ENCODE assay signal across 8 worm cellular contexts in genomic region chrIII:598168-598567, ce11.
TF ChIP-seq lines count a peak whose summit lies in the region.

No protein-coding gene starts in this region.

TF ChIP-seq in whole organism, L1 larva, 84 proteins besides CTCF, POLR2A, EP300 and RAD21 (continues in another document):
- TF ChIP-seq xbp-1 (tag; optimal IDR thresholded peaks at IDR 0.05; lab: Kevin White, UChicago) = peak; percentile 41
- no peak for TF ChIP-seq ama-1 (optimal IDR thresholded peaks at IDR 0.05; lab: Kevin White, UChicago)
- TF ChIP-seq lsy-2 (tag; optimal IDR thresholded peaks at IDR 0.05; lab: Kevin White, UChicago) = peak; percentile 47 to 62
- TF ChIP-seq efl-1 (optimal IDR thresholded peaks at IDR 0.05; lab: Kevin White, UChicago) = peak; percentile 58 to 68
- TF ChIP-seq efl-1 (GFP tag; optimal IDR thresholded peaks at IDR 0.05 in 1 of 2; lab: Kevin White, UChicago) = peak in 1 of 2 experiments; percentile 15
- TF ChIP-seq nhr-19 (GFP tag; conservative IDR thresholded peaks at IDR 0.05; lab: Robert Waterston, UW) = no peak
- peak; percentile 93 for TF ChIP-seq lin-14 (GFP tag; optimal IDR thresholded peaks at IDR 0.05; lab: Kevin White, UChicago)
- TF ChIP-seq snpc-4 (tag; optimal IDR thresholded peaks at IDR 0.05; lab: Kevin White, UChicago) = peak; percentile 34
- TF ChIP-seq isw-1 (GFP tag; IDR thresholded peaks at IDR 0.05; lab: Robert Waterston, UW) = peak; percentile 27; the same call in 1 of the 2 replicates
- no peak for TF ChIP-seq jun-1 (tag; optimal IDR thresholded peaks at IDR 0.05; lab: Kevin White, UChicago)
- TF ChIP-seq fkh-4 (tag; optimal IDR thresholded peaks at IDR 0.05; lab: Kevin White, UChicago; ENCODE audit: borderline replicate concordance) = no peak

TF ChIP-seq in whole organism, L2 larva, 48 proteins besides CTCF, POLR2A, EP300 and RAD21 (continues in another document):
- TF ChIP-seq C34F6.9 (tag; optimal IDR thresholded peaks at IDR 0.05; lab: Kevin White, UChicago) (peak; percentile 82), egl-27 (tag; optimal IDR thresholded peaks at IDR 0.05; lab: Kevin White, UChicago) (peak; percentile 25), sem-4 (tag; optimal IDR thresholded peaks at IDR 0.05; lab: Kevin White, UChicago) (peak; percentile 54), lsy-2 (tag; optimal IDR thresholded peaks at IDR 0.05; lab: Kevin White, UChicago) (peak; percentile 5 to 66), fos-1 (tag; optimal IDR thresholded peaks at IDR 0.05; lab: Kevin White, UChicago) (peak; percentile 60), unc-55 (GFP tag; optimal IDR thresholded peaks at IDR 0.05; lab: Kevin White, UChicago) (peak; percentile 75), ama-1 (optimal IDR thresholded peaks at IDR 0.05; lab: Kevin White, UChicago) (no peak), lin-39 (tag; optimal IDR thresholded peaks at IDR 0.05; lab: Kevin White, UChicago) (no peak), mab-5 (tag; optimal IDR thresholded peaks at IDR 0.05; lab: Kevin White, UChicago) (peak; percentile 24), mdl-1 (tag; optimal IDR thresholded peaks at IDR 0.05; lab: Kevin White, UChicago) (peak; percentile 38 to 55), crh-2 (tag; optimal IDR thresholded peaks at IDR 0.05; lab: Kevin White, UChicago) (peak; percentile 46), R02D3.7 (tag; optimal IDR thresholded peaks at IDR 0.05; lab: Kevin White, UChicago) (no peak)

TF ChIP-seq in whole organism, L3 larva, 47 proteins besides CTCF, POLR2A, EP300 and RAD21 (continues in another document):
- TF ChIP-seq tbx-2 (tag; optimal IDR thresholded peaks at IDR 0.05; lab: Kevin White, UChicago) (no peak), daf-12 (tag; optimal IDR thresholded peaks at IDR 0.05; lab: Kevin White, UChicago) (no peak), R02D3.7 (tag; optimal IDR thresholded peaks at IDR 0.05; lab: Kevin White, UChicago) (no peak), pqm-1 (tag; optimal IDR thresholded peaks at IDR 0.05; lab: Kevin White, UChicago) (peak; percentile 15), elt-1 (tag; optimal IDR thresholded peaks at IDR 0.05; lab: Kevin White, UChicago) (no peak), ceh-16 (tag; optimal IDR thresholded peaks at IDR 0.05; lab: Kevin White, UChicago) (no peak), nhr-12 (tag; optimal IDR thresholded peaks at IDR 0.05; lab: Kevin White, UChicago) (no peak), hmg-11 (tag; optimal IDR thresholded peaks at IDR 0.05; lab: Kevin White, UChicago) (peak; percentile 96), eor-1 (tag; optimal IDR thresholded peaks at IDR 0.05; lab: Kevin White, UChicago) (no peak), ztf-4 (tag; optimal IDR thresholded peaks at IDR 0.05; lab: Kevin White, UChicago) (no peak), pha-4 (tag; optimal IDR thresholded peaks at IDR 0.05; lab: Kevin White, UChicago) (peak; percentile 58), unc-62 (GFP tag; optimal IDR thresholded peaks at IDR 0.05; lab: Kevin White, UChicago) (no peak)

TF ChIP-seq in whole organism, L4 larva, 104 proteins besides CTCF, POLR2A, EP300 and RAD21 (continues in another document):
- TF ChIP-seq unc-62 (GFP tag; optimal IDR thresholded peaks at IDR 0.05 in 1 of 2; lab: Kevin White, UChicago) = no peak
- no peak for TF ChIP-seq unc-62 (tag; optimal IDR thresholded peaks at IDR 0.05; lab: Kevin White, UChicago)
- peak; percentile 53 for TF ChIP-seq set-16 (GFP tag; IDR thresholded peaks at IDR 0.05; lab: Robert Waterston, UW)
- TF ChIP-seq aha-1 (tag; lab: Kevin White, UChicago) = no peak
- TF ChIP-seq lsy-2 (tag; optimal IDR thresholded peaks at IDR 0.05; lab: Kevin White, UChicago) = peak in 1 of 2 experiments; percentile 6
- no peak for TF ChIP-seq zip-11 (GFP tag; IDR thresholded peaks at IDR 0.05; lab: Robert Waterston, UW)
- TF ChIP-seq F26F4.8 (GFP tag; conservative IDR thresholded peaks at IDR 0.05; lab: Robert Waterston, UW) = no peak
- TF ChIP-seq daf-8 (GFP tag; IDR thresholded peaks at IDR 0.05; lab: Robert Waterston, UW) = no peak
- TF ChIP-seq Y5F2A.4 (GFP tag; optimal IDR thresholded peaks at IDR 0.05; lab: Kevin White, UChicago) = no peak
- no peak for TF ChIP-seq ces-1 (GFP tag; optimal IDR thresholded peaks at IDR 0.05; lab: Kevin White, UChicago)
- peak; percentile 91 for TF ChIP-seq hlh-30 (tag; optimal IDR thresholded peaks at IDR 0.05; lab: Kevin White, UChicago; ENCODE audit: insufficient read depth)
- TF ChIP-seq madf-5 (GFP tag; IDR thresholded peaks at IDR 0.05; lab: Robert Waterston, UW) = no peak
- TF ChIP-seq Y48G9A.11 (GFP tag; IDR thresholded peaks at IDR 0.05; lab: Robert Waterston, UW) = no peak

TF ChIP-seq in whole organism, late embryonic, 69 proteins besides CTCF, POLR2A, EP300 and RAD21 (continues in another document):
- TF ChIP-seq K09A11.1 (tag; optimal IDR thresholded peaks at IDR 0.05; lab: Kevin White, UChicago; ENCODE audit: insufficient read depth) (no peak), eyg-1 (tag; optimal IDR thresholded peaks at IDR 0.05; lab: Kevin White, UChicago) (peak; percentile 22), ttx-3 (tag; optimal IDR thresholded peaks at IDR 0.05; lab: Kevin White, UChicago) (no peak), sdc-2 (tag; optimal IDR thresholded peaks at IDR 0.05; lab: Kevin White, UChicago) (no peak), madf-2 (tag; optimal IDR thresholded peaks at IDR 0.05; lab: Kevin White, UChicago) (no peak), ceh-22 (tag; optimal IDR thresholded peaks at IDR 0.05; lab: Kevin White, UChicago) (no peak), ceh-31 (tag; optimal IDR thresholded peaks at IDR 0.05; lab: Kevin White, UChicago) (peak; percentile 59), tbx-2 (tag; optimal IDR thresholded peaks at IDR 0.05; lab: Kevin White, UChicago) (peak; percentile 60), C08G9.2 (tag; optimal IDR thresholded peaks at IDR 0.05; lab: Kevin White, UChicago) (no peak), syd-9 (tag; optimal IDR thresholded peaks at IDR 0.05; lab: Kevin White, UChicago) (no peak), rnt-1 (tag; optimal IDR thresholded peaks at IDR 0.05; lab: Kevin White, UChicago) (peak; percentile 32), C38D4.7 (GFP tag; optimal IDR thresholded peaks at IDR 0.05; lab: Kevin White, UChicago) (no peak), ceh-18 (tag; optimal IDR thresholded peaks at IDR 0.05; lab: Kevin White, UChicago) (peak; percentile 60)

TF ChIP-seq in whole organism, midembryonic, 9 proteins besides CTCF, POLR2A, EP300 and RAD21:
- TF ChIP-seq ref-1 (GFP tag; conservative IDR thresholded peaks at IDR 0.05; lab: Robert Waterston, UW) = no peak
- TF ChIP-seq T22C8.4 (GFP tag; IDR thresholded peaks at IDR 0.05; lab: Robert Waterston, UW) = peak; percentile 91
- TF ChIP-seq klf-2 (GFP tag; conservative IDR thresholded peaks at IDR 0.05; lab: Robert Waterston, UW) = no peak
- 0 out of 2 replicates have a peak, but pooled peaks have one; percentile 22 for TF ChIP-seq flt-1 (GFP tag; IDR thresholded peaks at IDR 0.05; lab: Robert Waterston, UW)
- peak; percentile 38 for TF ChIP-seq cog-1 (tag; optimal IDR thresholded peaks at IDR 0.05; lab: Kevin White, UChicago)
- TF ChIP-seq med-1 (GFP tag; optimal IDR thresholded peaks at IDR 0.05; lab: Kevin White, UChicago; ENCODE audit: insufficient read depth) = no peak

TF ChIP-seq in whole organism, mixed stage, embryonic, 35 proteins besides CTCF, POLR2A, EP300 and RAD21:
- TF ChIP-seq mls-2 (tag; optimal IDR thresholded peaks at IDR 0.05; lab: Kevin White, UChicago) (peak; percentile 64), elt-3 (tag; optimal IDR thresholded peaks at IDR 0.05; lab: Kevin White, UChicago) (no peak), mab-5 (tag; optimal IDR thresholded peaks at IDR 0.05; lab: Kevin White, UChicago) (no peak), ces-1 (GFP tag; optimal IDR thresholded peaks at IDR 0.05; lab: Kevin White, UChicago) (peak; percentile 91), ham-2 (GFP tag; optimal IDR thresholded peaks at IDR 0.05; lab: Kevin White, UChicago) (peak; percentile 97), drap-1 (GFP tag; optimal IDR thresholded peaks at IDR 0.05; lab: Kevin White, UChicago) (no peak), mep-1 (tag; optimal IDR thresholded peaks at IDR 0.05; lab: Kevin White, UChicago) (peak; percentile 60), ceh-83 (GFP tag; optimal IDR thresholded peaks at IDR 0.05; lab: Kevin White, UChicago) (no peak), nhr-237 (tag; optimal IDR thresholded peaks at IDR 0.05; lab: Kevin White, UChicago) (peak; percentile 20), hlh-1 (tag; optimal IDR thresholded peaks at IDR 0.05; lab: Kevin White, UChicago) (peak; percentile 9), sptf-1 (tag; optimal IDR thresholded peaks at IDR 0.05; lab: Kevin White, UChicago) (peak; percentile 43), ztf-11 (tag; optimal IDR thresholded peaks at IDR 0.05; lab: Kevin White, UChicago) (peak; percentile 43), nhr-2 (tag; optimal IDR thresholded peaks at IDR 0.05; lab: Kevin White, UChicago) (no peak), pha-4 (tag; optimal IDR thresholded peaks at IDR 0.05; lab: Kevin White, UChicago) (peak; percentile 39)

TF ChIP-seq in whole organism, young adult, 124 proteins besides CTCF, POLR2A, EP300 and RAD21 (continues in another document):
- TF ChIP-seq ceh-27 (GFP tag; optimal IDR thresholded peaks at IDR 0.05; lab: Kevin White, UChicago) = peak; percentile 35
- TF ChIP-seq cebp-1 (GFP tag; IDR thresholded peaks at IDR 0.05; lab: Robert Waterston, UW) = no peak
- TF ChIP-seq cebp-1 (tag; optimal IDR thresholded peaks at IDR 0.05; lab: Kevin White, UChicago) = peak; percentile 60
- TF ChIP-seq hmg-1.2 (GFP tag; IDR thresholded peaks at IDR 0.05; lab: Robert Waterston, UW) = peak; percentile 96
- peak; percentile 93 for TF ChIP-seq zfh-2 (GFP tag; conservative IDR thresholded peaks at IDR 0.05; lab: Robert Waterston, UW)
- TF ChIP-seq unc-130 (GFP tag; optimal IDR thresholded peaks at IDR 0.05; lab: Kevin White, UChicago) = no peak
- TF ChIP-seq chd-7 (tag; optimal IDR thresholded peaks at IDR 0.05; lab: Kevin White, UChicago) = peak; percentile 13
- peak; percentile 25 for TF ChIP-seq K12H6.12 (tag; optimal IDR thresholded peaks at IDR 0.05; lab: Kevin White, UChicago)
- 0 out of 2 replicates have a peak, but pooled peaks have one; percentile 6 for TF ChIP-seq rcor-1 (GFP tag; IDR thresholded peaks at IDR 0.05; lab: Robert Waterston, UW)
- TF ChIP-seq Y53G8AR.9 (GFP tag; conservative IDR thresholded peaks at IDR 0.05; lab: Robert Waterston, UW) = 0 out of 2 replicates have a peak, but pooled peaks have one; percentile 22
- TF ChIP-seq ceh-91 (GFP tag; IDR thresholded peaks at IDR 0.05; lab: Robert Waterston, UW) = no peak
- TF ChIP-seq unc-62 (GFP tag; optimal IDR thresholded peaks at IDR 0.05; lab: Kevin White, UChicago) = no peak
- peak; percentile 55 for TF ChIP-seq lin-40 (tag; optimal IDR thresholded peaks at IDR 0.05; lab: Kevin White, UChicago)
- TF ChIP-seq F57A8.1 (GFP tag; optimal IDR thresholded peaks at IDR 0.05; lab: Kevin White, UChicago) = no peak
- TF ChIP-seq egrh-3 (GFP tag; IDR thresholded peaks at IDR 0.05; lab: Robert Waterston, UW) = 0 out of 2 replicates have a peak, but pooled peaks have one; percentile 14
- peak; percentile 22 for TF ChIP-seq efl-1 (GFP tag; optimal IDR thresholded peaks at IDR 0.05; lab: Kevin White, UChicago)
- TF ChIP-seq madf-3 (GFP tag; IDR thresholded peaks at IDR 0.05; lab: Robert Waterston, UW) = 0 out of 2 replicates have a peak, but pooled peaks have one; percentile 9
- no peak for TF ChIP-seq egl-18 (GFP tag; IDR thresholded peaks at IDR 0.05; lab: Robert Waterston, UW)
- peak; percentile 32; the same call in 1 of the 2 replicates for TF ChIP-seq mcd-1 (GFP tag; IDR thresholded peaks at IDR 0.05; lab: Robert Waterston, UW)
